Worm (Caenorhabditis elegans) whole organism, young adult: ENCODE results near the gene W03A5.1.

ENCODE experiments used
- B0035.1 ChIP-seq: sonication (generic microtip); optimal IDR thresholded peaks from 2 replicates; lab custom pipeline; 2016; ENCODE audit warnings: missing genetic modification characterization, mild to moderate bottlenecking, missing compliant biosample characterization, missing genotype, missing genetic modification reagents
- B0261.1 ChIP-seq: sonication (generic microtip); optimal IDR thresholded peaks from 2 replicates; lab custom pipeline; 2016; ENCODE audit warnings: mild to moderate bottlenecking, missing genetic modification characterization, moderate library complexity, missing compliant biosample characterization
- C06A6.2 ChIP-seq: fragments of 200-800 bp; sonication (Bioruptor generic); conservative IDR thresholded peaks from 2 replicates; pipeline ENCODE4 v1.3.6; 2022; ENCODE audit warnings: missing genetic modification characterization, missing compliant biosample characterization
- F37B4.10 ChIP-seq: fragments of 200-800 bp; sonication (Bioruptor generic); IDR thresholded peaks from 2 replicates; pipeline ENCODE4 v1.3.6; 2022; ENCODE audit warnings: missing genetic modification characterization, missing compliant biosample characterization
- Y53G8AR.9 ChIP-seq: fragments of 200-800 bp; sonication (Bioruptor generic); conservative IDR thresholded peaks from 2 replicates; pipeline ENCODE4 v1.3.6; 2022; ENCODE audit warnings: missing genetic modification reagents, missing genetic modification characterization, missing compliant biosample characterization
- Y79H2A.3 ChIP-seq: fragments of 200-800 bp; sonication (Bioruptor generic); conservative IDR thresholded peaks from 2 replicates; pipeline ENCODE4 v1.3.6; 2022; ENCODE audit warnings: missing genetic modification reagents, missing genetic modification characterization, missing compliant biosample characterization
- ceh-27 ChIP-seq: fragments of 200-800 bp; sonication (Bioruptor generic); optimal IDR thresholded peaks from 2 replicates; lab custom pipeline; 2018; ENCODE audit warnings: mild to moderate bottlenecking, missing genetic modification characterization, moderate library complexity, missing compliant biosample characterization
- die-1 ChIP-seq: sonication (generic microtip); optimal IDR thresholded peaks from 2 replicates; lab custom pipeline; 2016; ENCODE audit warnings: missing genotype, mild to moderate bottlenecking, missing genetic modification characterization, missing compliant biosample characterization
- dpl-1 ChIP-seq: fragments of 150-350 bp; optimal IDR thresholded peaks from 2 replicates; lab custom pipeline; 2014; ENCODE audit warnings: missing biosample characterization, missing genetic modification reagents, missing genetic modification characterization
- hlh-12 ChIP-seq: sonication (generic microtip); optimal IDR thresholded peaks from 2 replicates; lab custom pipeline; 2016; ENCODE audit warnings: missing genetic modification characterization, missing compliant biosample characterization
- hmg-1.2 ChIP-seq: fragments of 200-800 bp; sonication (Bioruptor generic); IDR thresholded peaks from 2 replicates; pipeline ENCODE4 v1.3.6; 2022; ENCODE audit warnings: missing genetic modification reagents, missing genetic modification characterization, missing compliant biosample characterization
- hrde-1 ChIP-seq: sonication (generic microtip); optimal IDR thresholded peaks from 2 replicates; lab custom pipeline; 2016; ENCODE audit warnings: missing genetic modification characterization, mild to moderate bottlenecking, missing compliant biosample characterization, moderate library complexity, missing genotype, missing genetic modification reagents, borderline replicate concordance
- let-607 ChIP-seq, 2 experiments: fragments of 200-800 bp in 1 of 2; sonication (Bioruptor generic) in 1 of 2; sonication (generic microtip) in 1 of 2; optimal IDR thresholded peaks; 2 replicates each; lab custom pipeline; 2016 to 2018; ENCODE audit warnings: mild to moderate bottlenecking in 2 of 2, missing compliant biosample characterization in 2 of 2, missing genetic modification characterization in 2 of 2, moderate library complexity in 2 of 2, missing genotype in 1 of 2
- lin-35 ChIP-seq, 3 experiments: fragments of 150-350 bp in 2 of 3; sonication (generic microtip) in 1 of 3; optimal IDR thresholded peaks; 2 replicates each; lab custom pipeline; 2014 to 2018; ENCODE audit warnings: missing biosample characterization in 3 of 3, missing genetic modification characterization in 3 of 3, missing genetic modification reagents in 3 of 3
- lsl-1 ChIP-seq: fragments of 200-800 bp; sonication (Bioruptor generic); optimal IDR thresholded peaks from 2 replicates; lab custom pipeline; 2018; ENCODE audit warnings: mild to moderate bottlenecking, missing genetic modification characterization, moderate library complexity, missing compliant biosample characterization
- mel-28 ChIP-seq: sonication (generic microtip); optimal IDR thresholded peaks from 2 replicates; lab custom pipeline; 2016; ENCODE audit warnings: borderline replicate concordance, mild to moderate bottlenecking, missing genetic modification characterization, missing compliant biosample characterization
- mxl-1 ChIP-seq: sonication (generic microtip); optimal IDR thresholded peaks from 2 replicates; lab custom pipeline; 2016; ENCODE audit warnings: missing genetic modification characterization, missing compliant biosample characterization
- nfyb-1 ChIP-seq: fragments of 200-800 bp; sonication (Bioruptor generic); IDR thresholded peaks from 2 replicates; pipeline ENCODE4 v1.3.6; 2022; ENCODE audit warnings: missing genetic modification reagents, missing genetic modification characterization, missing compliant biosample characterization
- pbrm-1 ChIP-seq: fragments of 200-800 bp; sonication (Bioruptor generic); IDR thresholded peaks from 2 replicates; pipeline ENCODE4 v1.3.6; 2022; ENCODE audit warnings: missing genetic modification reagents, missing genetic modification characterization, missing compliant biosample characterization

The W03A5.1 gene

DNA sequence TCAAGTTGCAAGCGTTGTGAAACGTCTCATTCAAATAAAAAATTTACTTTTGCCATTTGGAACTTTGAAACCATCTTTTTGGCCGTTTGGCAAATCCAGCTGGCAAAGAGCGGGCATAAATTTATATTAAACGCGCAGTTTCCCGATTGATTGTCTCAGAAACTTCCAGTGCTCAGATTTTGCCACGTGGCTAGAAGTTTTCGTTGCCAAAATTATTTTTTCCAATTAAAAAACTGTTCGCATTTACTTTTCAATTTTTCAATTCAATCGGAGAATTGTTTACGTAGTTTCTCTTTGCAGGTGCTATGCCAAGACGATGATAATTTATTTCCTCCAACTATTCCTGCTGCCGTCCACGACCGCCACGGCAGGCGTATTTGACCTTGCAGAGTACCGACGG is 45.6 kb downstream of the W03A5.1 start, which contains the start of gene F48E8.4 (continued):
- TF ChIP-seq dpl-1 (no peak), mxl-1 (tag; lab: Kevin White, UChicago) (no peak), pbrm-1 (GFP tag; lab: Robert Waterston, UW) (no peak)

DNA sequence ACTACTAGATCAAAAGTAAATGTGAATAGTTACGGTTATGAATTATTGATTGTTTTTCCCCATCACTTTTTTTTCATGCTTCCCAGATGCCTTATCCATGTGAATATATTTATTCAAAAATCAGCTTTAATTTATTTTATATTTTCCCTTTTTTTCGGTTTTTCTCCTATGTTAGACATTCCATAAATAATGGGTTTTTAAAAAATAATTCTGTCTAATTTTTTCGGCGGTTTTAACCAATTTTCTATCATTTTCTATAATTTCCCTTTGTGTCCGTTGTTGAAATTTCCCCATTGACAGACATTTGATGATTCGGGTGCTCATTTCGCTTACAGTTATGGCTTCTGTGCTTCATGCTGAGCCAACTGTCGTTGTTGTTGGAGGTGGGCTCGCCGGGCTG is 53.4 kb downstream of the W03A5.1 start, which contains the start of gene F48E8.3:
TSS of gene F48E8.3 (plus strand) at position 301 of the 400 bp plus-strand sequence.
- TF ChIP-seq nfyb-1 (GFP tag; lab: Robert Waterston, UW): no peak
- no peak for TF ChIP-seq die-1 (tag; lab: Kevin White, UChicago)
- TF ChIP-seq Y53G8AR.9 (GFP tag; lab: Robert Waterston, UW): no peak
- no peak for TF ChIP-seq B0261.1
- no peak for TF ChIP-seq ceh-27 (GFP tag; lab: Kevin White, UChicago)
- TF ChIP-seq lsl-1 (GFP tag; lab: Kevin White, UChicago): no peak
- TF ChIP-seq let-607 (tag; optimal IDR thresholded peaks at IDR 0.05; lab: Kevin White, UChicago): no peak
- TF ChIP-seq hmg-1.2 (GFP tag; lab: Robert Waterston, UW): no peak
- no peak for TF ChIP-seq lin-35 (GFP tag; optimal IDR thresholded peaks at IDR 0.05; lab: Kevin White, UChicago)
- no peak for TF ChIP-seq Y79H2A.3 (GFP tag; lab: Robert Waterston, UW)
- TF ChIP-seq mel-28 (tag; lab: Kevin White, UChicago): no peak
- TF ChIP-seq hlh-12 (tag; lab: Kevin White, UChicago): no peak
- TF ChIP-seq B0035.1 (tag; lab: Kevin White, UChicago): no peak
- TF ChIP-seq F37B4.10 (GFP tag; lab: Robert Waterston, UW): no peak
- no peak for TF ChIP-seq hrde-1 (tag; lab: Kevin White, UChicago)
- TF ChIP-seq C06A6.2 (GFP tag; lab: Robert Waterston, UW): no peak
